Worm (Caenorhabditis elegans) whole organism, young adult: ENCODE results near the gene F21C10.13.
A peak's percentile ranks its signal among the peaks of the same experiment; 100 is the strongest.

Source experiments
- B0019.2 ChIP-seq: fragments of 200-800 bp; sonication (Bioruptor generic); conservative IDR thresholded peaks from 2 replicates; pipeline ENCODE4 v1.3.6; 2022; ENCODE audit warnings: missing genetic modification reagents, missing genetic modification characterization, missing compliant biosample characterization
- B0035.1 ChIP-seq: sonication (generic microtip); optimal IDR thresholded peaks from 2 replicates; lab custom pipeline; 2016; ENCODE audit warnings: missing genetic modification characterization, mild to moderate bottlenecking, missing compliant biosample characterization, missing genotype, missing genetic modification reagents
- D2030.7 ChIP-seq: fragments of 200-800 bp; sonication (Bioruptor generic); IDR thresholded peaks from 2 replicates; pipeline ENCODE4 v1.3.6; 2022; ENCODE audit warnings: missing genetic modification reagents, missing genetic modification characterization, missing compliant biosample characterization
- F22D6.2 ChIP-seq: sonication (generic microtip); optimal IDR thresholded peaks from 2 replicates; lab custom pipeline; 2016; ENCODE audit warnings: mild to moderate bottlenecking, missing genetic modification characterization, missing compliant biosample characterization
- F23B12.7 ChIP-seq: sonication (generic microtip); optimal IDR thresholded peaks from 2 replicates; lab custom pipeline; 2017; ENCODE audit warnings: missing genetic modification characterization, mild to moderate bottlenecking, missing compliant biosample characterization, antibody characterized with exemption, moderate library complexity; ENCODE audit not compliant: insufficient read depth
- F33H1.4 ChIP-seq: fragments of 200-800 bp; sonication (Bioruptor generic); IDR thresholded peaks from 2 replicates; pipeline ENCODE4 v1.3.6; 2022; ENCODE audit warnings: missing genetic modification reagents, missing genetic modification characterization, missing compliant biosample characterization
- F39B2.1 ChIP-seq: fragments of 200-800 bp; sonication (Bioruptor generic); IDR thresholded peaks from 2 replicates; pipeline ENCODE4 v1.3.6; 2022; ENCODE audit warnings: missing genetic modification reagents, missing genetic modification characterization, missing compliant biosample characterization
- F52B5.7 ChIP-seq: sonication (generic microtip); optimal IDR thresholded peaks from 2 replicates; lab custom pipeline; 2016; ENCODE audit warnings: mild to moderate bottlenecking, missing genetic modification characterization, missing compliant biosample characterization
- F55B11.4 ChIP-seq: sonication (generic microtip); optimal IDR thresholded peaks from 2 replicates; lab custom pipeline; 2016; ENCODE audit warnings: missing compliant biosample characterization, missing genetic modification characterization, borderline replicate concordance; ENCODE audit not compliant: insufficient read depth
- K11D2.4 ChIP-seq: fragments of 200-800 bp; sonication (Bioruptor generic); IDR thresholded peaks from 2 replicates; pipeline ENCODE4 v1.3.6; 2022; ENCODE audit warnings: missing genetic modification reagents, missing genetic modification characterization, missing compliant biosample characterization
- K12H6.12 ChIP-seq: fragments of 200-800 bp; sonication (Bioruptor generic); optimal IDR thresholded peaks from 2 replicates; lab custom pipeline; 2018; ENCODE audit warnings: mild to moderate bottlenecking, missing genetic modification characterization, missing compliant biosample characterization
- ZK185.1 ChIP-seq: sonication (generic microtip); optimal IDR thresholded peaks from 2 replicates; lab custom pipeline; 2016; ENCODE audit warnings: mild to moderate bottlenecking, missing genetic modification characterization, missing compliant biosample characterization; ENCODE audit not compliant: poor library complexity, severe bottlenecking
- ama-1 ChIP-seq, 3 experiments: fragments of 150-350 bp in 1 of 3; sonication (generic microtip) in 2 of 3; optimal IDR thresholded peaks; 2 replicates each; lab custom pipeline; 2014 to 2018; ENCODE audit warnings: missing biosample characterization in 2 of 3, missing genetic modification characterization in 2 of 3, missing genetic modification reagents in 2 of 3
- atf-7 ChIP-seq: sonication (generic microtip); optimal IDR thresholded peaks from 2 replicates; lab custom pipeline; 2017; ENCODE audit warnings: mild to moderate bottlenecking, missing genetic modification characterization, missing compliant biosample characterization
- attf-3 ChIP-seq: fragments of 200-800 bp; sonication (Bioruptor generic); conservative IDR thresholded peaks from 2 replicates; pipeline ENCODE4 v1.3.6; 2022; ENCODE audit warnings: missing genetic modification reagents, missing genetic modification characterization, missing compliant biosample characterization
- attf-5 ChIP-seq: fragments of 200-800 bp; sonication (Bioruptor generic); optimal IDR thresholded peaks from 2 replicates; lab custom pipeline; 2018; ENCODE audit warnings: mild to moderate bottlenecking, missing genetic modification characterization, missing compliant biosample characterization
- attf-6 ChIP-seq: fragments of 200-800 bp; sonication (Bioruptor generic); IDR thresholded peaks from 2 replicates; pipeline ENCODE4 v1.3.6; 2022; ENCODE audit warnings: missing genetic modification reagents, missing genetic modification characterization, missing compliant biosample characterization
- cebp-1 ChIP-seq, 2 experiments: fragments of 200-800 bp in 1 of 2; sonication (Bioruptor generic) in 1 of 2; sonication (generic microtip) in 1 of 2; IDR thresholded peaks in 1 of 2; optimal IDR thresholded peaks in 1 of 2; 2 replicates each; pipeline versions ENCODE4 v1.3.6 to Lab custom; 2017 to 2022; ENCODE audit warnings: missing compliant biosample characterization in 2 of 2, missing genetic modification characterization in 2 of 2, mild to moderate bottlenecking in 1 of 2, missing genetic modification reagents in 1 of 2, moderate library complexity in 1 of 2
- ceh-27 ChIP-seq: fragments of 200-800 bp; sonication (Bioruptor generic); optimal IDR thresholded peaks from 2 replicates; lab custom pipeline; 2018; ENCODE audit warnings: mild to moderate bottlenecking, missing genetic modification characterization, moderate library complexity, missing compliant biosample characterization
- dox-1 ChIP-seq: fragments of 200-800 bp; sonication (Bioruptor generic); IDR thresholded peaks from 2 replicates; pipeline ENCODE4 v1.3.6; 2022; ENCODE audit warnings: missing genetic modification reagents, missing genetic modification characterization, missing compliant biosample characterization
- dpff-1 ChIP-seq: sonication (generic microtip); optimal IDR thresholded peaks from 2 replicates; lab custom pipeline; 2017; ENCODE audit warnings: mild to moderate bottlenecking, missing genetic modification characterization, missing compliant biosample characterization
- egl-44 ChIP-seq: fragments of 200-800 bp; sonication (Bioruptor generic); IDR thresholded peaks from 2 replicates; pipeline ENCODE4 v1.3.6; 2022; ENCODE audit warnings: missing genetic modification reagents, missing genetic modification characterization, missing compliant biosample characterization
- ekl-4 ChIP-seq: fragments of 200-800 bp; sonication (Bioruptor generic); IDR thresholded peaks from 2 replicates; pipeline ENCODE4 v1.3.6; 2022; ENCODE audit warnings: missing genetic modification reagents, missing genetic modification characterization, missing compliant biosample characterization
- ets-4 ChIP-seq: fragments of 200-800 bp; sonication (Bioruptor generic); optimal IDR thresholded peaks from 2 replicates; lab custom pipeline; 2018; ENCODE audit warnings: mild to moderate bottlenecking, missing genetic modification characterization, missing compliant biosample characterization
- gei-17 ChIP-seq: fragments of 200-800 bp; sonication (Bioruptor generic); optimal IDR thresholded peaks from 2 replicates; lab custom pipeline; 2018; ENCODE audit warnings: mild to moderate bottlenecking, missing genetic modification characterization, missing compliant biosample characterization
- hmg-1.2 ChIP-seq: fragments of 200-800 bp; sonication (Bioruptor generic); IDR thresholded peaks from 2 replicates; pipeline ENCODE4 v1.3.6; 2022; ENCODE audit warnings: missing genetic modification reagents, missing genetic modification characterization, missing compliant biosample characterization
- hmg-20 ChIP-seq: fragments of 200-800 bp; sonication (Bioruptor generic); IDR thresholded peaks from 2 replicates; pipeline ENCODE4 v1.3.6; 2022; ENCODE audit warnings: missing genetic modification reagents, missing genetic modification characterization, missing compliant biosample characterization
- hsf-1 ChIP-seq: fragments of 200-800 bp; sonication (Bioruptor generic); IDR thresholded peaks from 2 replicates; pipeline ENCODE4 v1.3.6; 2022; ENCODE audit warnings: missing genetic modification reagents, missing genetic modification characterization, missing compliant biosample characterization
- lin-26 ChIP-seq: fragments of 200-800 bp; sonication (Bioruptor generic); IDR thresholded peaks from 2 replicates; pipeline ENCODE4 v1.3.6; 2022; ENCODE audit warnings: missing genetic modification reagents, missing genetic modification characterization, missing compliant biosample characterization
- lin-35 ChIP-seq, 3 experiments: fragments of 150-350 bp in 2 of 3; sonication (generic microtip) in 1 of 3; optimal IDR thresholded peaks; 2 replicates each; lab custom pipeline; 2014 to 2018; ENCODE audit warnings: missing biosample characterization in 3 of 3, missing genetic modification characterization in 3 of 3, missing genetic modification reagents in 3 of 3
- lin-54 ChIP-seq: fragments of 200-800 bp; sonication (Bioruptor generic); optimal IDR thresholded peaks from 2 replicates; lab custom pipeline; 2018; ENCODE audit warnings: mild to moderate bottlenecking, missing genetic modification characterization, missing compliant biosample characterization
- madf-6 ChIP-seq: fragments of 200-800 bp; sonication (Bioruptor generic); IDR thresholded peaks from 2 replicates; pipeline ENCODE4 v1.3.6; 2022; ENCODE audit warnings: missing genetic modification reagents, missing genetic modification characterization, missing compliant biosample characterization
- madf-8 ChIP-seq: fragments of 200-800 bp; sonication (Bioruptor generic); conservative IDR thresholded peaks from 2 replicates; pipeline ENCODE4 v1.3.6; 2022; ENCODE audit warnings: missing genetic modification reagents, missing genetic modification characterization, missing compliant biosample characterization
- nfya-1 ChIP-seq: sonication (generic microtip); optimal IDR thresholded peaks from 2 replicates; lab custom pipeline; 2017; ENCODE audit warnings: antibody characterized with exemption, missing compliant biosample characterization, missing genetic modification characterization, borderline replicate concordance; ENCODE audit not compliant: insufficient read depth
- nfyb-1 ChIP-seq: fragments of 200-800 bp; sonication (Bioruptor generic); IDR thresholded peaks from 2 replicates; pipeline ENCODE4 v1.3.6; 2022; ENCODE audit warnings: missing genetic modification reagents, missing genetic modification characterization, missing compliant biosample characterization
- nhr-120 ChIP-seq: fragments of 200-800 bp; sonication (Bioruptor generic); IDR thresholded peaks from 2 replicates; pipeline ENCODE4 v1.3.6; 2022; ENCODE audit warnings: missing genetic modification characterization, missing compliant biosample characterization
- nhr-27 ChIP-seq: fragments of 200-800 bp; sonication (Bioruptor generic); optimal IDR thresholded peaks from 2 replicates; lab custom pipeline; 2018; ENCODE audit warnings: mild to moderate bottlenecking, missing genetic modification characterization, moderate library complexity, missing compliant biosample characterization
- nhr-90 ChIP-seq: sonication (generic microtip); optimal IDR thresholded peaks from 2 replicates; lab custom pipeline; 2016; ENCODE audit warnings: missing genotype, mild to moderate bottlenecking, missing genetic modification characterization, missing compliant biosample characterization
- pha-4 ChIP-seq: fragments of 150-350 bp; sonication (generic microtip); optimal IDR thresholded peaks from 2 replicates; lab custom pipeline; 2014; ENCODE audit warnings: missing biosample characterization, missing genetic modification reagents, missing genetic modification characterization
- sea-2 ChIP-seq: fragments of 200-800 bp; sonication (Bioruptor generic); IDR thresholded peaks from 2 replicates; pipeline ENCODE4 v1.3.6; 2022; ENCODE audit warnings: missing genetic modification characterization, missing compliant biosample characterization
- somi-1 ChIP-seq: fragments of 200-800 bp; sonication (Bioruptor generic); optimal IDR thresholded peaks from 2 replicates; lab custom pipeline; 2018; ENCODE audit warnings: mild to moderate bottlenecking, missing genetic modification characterization, missing compliant biosample characterization
- tbp1 ChIP-seq: fragments of 200-800 bp; sonication (Bioruptor generic); optimal IDR thresholded peaks from 2 replicates; lab custom pipeline; 2018; ENCODE audit warnings: mild to moderate bottlenecking, missing genetic modification characterization, missing compliant biosample characterization
- unc-130 ChIP-seq: sonication (generic microtip); optimal IDR thresholded peaks from 2 replicates; lab custom pipeline; 2016; ENCODE audit warnings: missing genetic modification reagents, missing genetic modification characterization, missing compliant biosample characterization
- unc-62 ChIP-seq: fragments of 150-350 bp; optimal IDR thresholded peaks from 2 replicates; lab custom pipeline; 2014; ENCODE audit warnings: missing biosample characterization, missing genetic modification reagents, missing genetic modification characterization
- ztf-25 ChIP-seq: fragments of 200-800 bp; sonication (Bioruptor generic); IDR thresholded peaks from 2 replicates; pipeline ENCODE4 v1.3.6; 2022; ENCODE audit warnings: missing genetic modification reagents, missing genetic modification characterization, missing compliant biosample characterization
- ztf-26 ChIP-seq: sonication (generic microtip); optimal IDR thresholded peaks from 2 replicates; lab custom pipeline; 2017; ENCODE audit warnings: missing genetic modification characterization, missing compliant biosample characterization

F21C10.13 gene

DNA sequence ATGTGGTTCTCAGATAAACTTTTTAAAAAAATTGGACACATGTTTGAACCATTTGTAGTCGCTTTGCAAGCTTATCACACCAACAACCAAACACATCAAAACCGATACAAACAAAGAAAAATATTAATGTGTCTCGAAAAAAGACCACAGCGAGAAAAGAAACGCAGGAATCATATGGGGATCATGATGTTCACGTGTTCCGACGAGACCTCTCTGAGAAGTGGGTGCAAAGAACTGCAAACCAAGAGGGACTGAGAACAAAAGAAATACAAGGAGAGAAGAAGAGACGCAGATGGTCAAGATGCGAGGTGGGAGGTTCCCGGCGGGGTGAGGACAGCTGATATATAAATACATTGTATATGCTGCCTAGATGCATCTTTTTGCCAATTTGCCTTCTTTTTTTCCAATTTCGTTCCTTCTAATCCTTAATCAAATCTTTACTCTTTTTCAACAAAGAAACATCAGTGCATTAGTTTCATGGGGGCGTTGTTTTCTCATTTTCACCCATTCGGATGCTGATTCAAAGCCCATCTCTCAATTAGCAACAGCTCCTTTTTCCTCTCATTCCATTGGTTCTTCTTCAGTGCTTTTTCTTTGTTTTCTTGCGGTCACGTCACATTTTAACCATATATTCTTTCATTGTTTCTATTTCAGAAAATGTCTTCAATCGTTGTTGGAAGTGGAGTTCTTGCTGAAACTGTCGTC is 26.3 kb upstream of the F21C10.13 start, which contains the start of gene F21C10.10 (continued):
- TF ChIP-seq gei-17 (peak; percentile 52), F23B12.7 (tag; lab: Kevin White, UChicago) (peak; percentile 15), pha-4 (tag; lab: Kevin White, UChicago) (peak; percentile 86), nfya-1 (tag; lab: Kevin White, UChicago) (no peak), unc-62 (peak; percentile 52), ztf-25 (GFP tag; lab: Robert Waterston, UW) (no peak), ztf-26 (tag; lab: Kevin White, UChicago) (peak; percentile 87), nfyb-1 (GFP tag; lab: Robert Waterston, UW) (peak; percentile 75), F39B2.1 (GFP tag; lab: Robert Waterston, UW) (no peak), F33H1.4 (GFP tag; lab: Robert Waterston, UW) (no peak), attf-3 (GFP tag; lab: Robert Waterston, UW) (no peak), cebp-1 (GFP tag; IDR thresholded peaks at IDR 0.05; lab: Robert Waterston, UW) (no peak), cebp-1 (tag; optimal IDR thresholded peaks at IDR 0.05; lab: Kevin White, UChicago) (peak; percentile 81), ceh-27 (GFP tag; lab: Kevin White, UChicago) (peak; percentile 80), ZK185.1 (peak; percentile 69), ets-4 (no peak), hmg-20 (GFP tag; lab: Robert Waterston, UW) (no peak), hmg-1.2 (GFP tag; lab: Robert Waterston, UW) (peak; percentile 90), egl-44 (GFP tag; lab: Robert Waterston, UW) (peak; percentile 42; the same call in 1 of the 2 replicates), B0019.2 (GFP tag; lab: Robert Waterston, UW) (no peak), F52B5.7 (tag; lab: Kevin White, UChicago) (no peak), ama-1 (optimal IDR thresholded peaks at IDR 0.05; lab: Kevin White, UChicago) (peak; percentile 59), ama-1 (GFP tag; optimal IDR thresholded peaks at IDR 0.05; lab: Kevin White, UChicago) (no peak), sea-2 (GFP tag; lab: Robert Waterston, UW) (no peak), madf-8 (GFP tag; lab: Robert Waterston, UW) (no peak), lin-35 (GFP tag; optimal IDR thresholded peaks at IDR 0.05; lab: Kevin White, UChicago) (peak in 1 of 3 experiments; percentile 0), unc-130 (GFP tag; lab: Kevin White, UChicago) (no peak), K12H6.12 (tag; lab: Kevin White, UChicago) (peak; percentile 67), B0035.1 (no peak), D2030.7 (GFP tag; lab: Robert Waterston, UW) (no peak), nhr-27 (tag; lab: Kevin White, UChicago) (no peak), atf-7 (tag; lab: Kevin White, UChicago) (peak; percentile 68), F22D6.2 (peak; percentile 94), ekl-4 (peak; percentile 58), somi-1 (GFP tag; lab: Kevin White, UChicago) (peak; percentile 87), dox-1 (peak; percentile 78), attf-6 (GFP tag; lab: Robert Waterston, UW) (no peak), tbp1 (peak; percentile 54), nhr-120 (GFP tag; lab: Robert Waterston, UW) (no peak), dpff-1 (tag; lab: Kevin White, UChicago) (no peak), F55B11.4 (tag; lab: Kevin White, UChicago) (no peak), nhr-90 (tag; lab: Kevin White, UChicago) (peak; percentile 27), madf-6 (GFP tag; lab: Robert Waterston, UW) (no peak), K11D2.4 (GFP tag; lab: Robert Waterston, UW) (peak; percentile 80), hsf-1 (GFP tag; lab: Robert Waterston, UW) (peak; percentile 62; the same call in 1 of the 2 replicates), attf-5 (GFP tag; lab: Kevin White, UChicago) (peak; percentile 79), lin-54 (peak; percentile 55), lin-26 (GFP tag; lab: Robert Waterston, UW) (peak; percentile 71; the same call in 1 of the 2 replicates)
